Worm (Caenorhabditis elegans) whole organism, young adult: ENCODE measurements around the gene F54B3.1.
"Not testable (repeated sequence)": the region's sequence is repeated elsewhere in the genome, so short reads cannot be mapped to it uniquely, and the experiment has no call there.

Source experiments
- lir-1 ChIP-seq: fragments of 200-800 bp; sonication (Bioruptor generic); conservative IDR thresholded peaks from 2 replicates; pipeline ENCODE4 v1.3.6; 2022; ENCODE audit warnings: missing genetic modification reagents, missing genetic modification characterization, missing compliant biosample characterization
- madf-10 ChIP-seq: sonication (generic microtip); optimal IDR thresholded peaks from 2 replicates; lab custom pipeline; 2016; ENCODE audit warnings: mild to moderate bottlenecking, missing genetic modification characterization, missing compliant biosample characterization
- nhr-120 ChIP-seq: fragments of 200-800 bp; sonication (Bioruptor generic); IDR thresholded peaks from 2 replicates; pipeline ENCODE4 v1.3.6; 2022; ENCODE audit warnings: missing genetic modification characterization, missing compliant biosample characterization
- tlf-1 ChIP-seq: fragments of 200-800 bp; sonication (Bioruptor generic); optimal IDR thresholded peaks from 2 replicates; lab custom pipeline; 2018; ENCODE audit warnings: mild to moderate bottlenecking, missing genetic modification characterization, missing compliant biosample characterization

ce11 chrII:10247594-10248283, 3.3 kb upstream of the F54B3.1 start, which contains the start of gene nrde-2:
- not testable (repeated sequence) for TF ChIP-seq nhr-120 (GFP tag; lab: Robert Waterston, UW); tlf-1 (GFP tag; lab: Kevin White, UChicago); madf-10 (tag; lab: Kevin White, UChicago)
- TF ChIP-seq lir-1 (GFP tag; lab: Robert Waterston, UW), result 0 out of 2 replicates have a peak, but pooled peaks have one; percentile 39
